Fruit fly (Drosophila melanogaster): ENCODE data around the gene CG34437.
A peak's percentile ranks its signal among the peaks of the same experiment; 100 is the strongest.

Gene CG34437

DNA sequence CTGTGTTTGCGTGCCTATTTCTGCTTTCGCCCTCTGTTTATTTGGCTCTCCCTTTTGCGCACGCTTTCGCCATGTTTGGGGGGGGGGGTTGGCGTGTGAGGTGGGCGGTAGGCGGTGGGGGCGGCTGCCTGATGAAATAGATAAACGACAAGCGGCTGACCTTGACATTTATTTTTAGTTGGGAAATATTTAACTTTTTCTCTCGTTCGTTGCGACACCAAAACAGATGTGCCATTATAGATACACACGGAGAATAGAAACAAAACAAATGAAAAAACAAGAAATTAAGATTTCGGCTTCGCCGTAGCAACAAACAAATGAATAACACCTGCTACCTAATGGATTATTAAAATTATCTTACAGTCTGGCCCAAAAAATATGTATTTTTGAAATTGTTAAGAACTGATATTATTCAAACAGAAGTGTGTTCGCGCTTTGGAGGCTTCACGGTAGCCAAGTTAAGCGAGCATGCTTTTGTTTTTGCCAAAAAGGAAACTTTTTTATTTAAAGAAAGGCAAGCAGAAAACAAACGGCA lies 48.7 kb downstream of the CG34437 start:
- peak; percentile 20 for TF ChIP-seq psq (GFP tag; optimal IDR thresholded peaks at IDR 0.05)
- TF ChIP-seq foxo (GFP tag; optimal IDR thresholded peaks at IDR 0.05), result peak in 1 of 2 experiments; percentile 12
- no peak for TF ChIP-seq Mio (GFP tag; optimal IDR thresholded peaks at IDR 0.05)
- peak; percentile 33 for TF ChIP-seq sv (GFP tag; optimal IDR thresholded peaks at IDR 0.05)
- no peak for TF ChIP-seq Sp1 (GFP tag; optimal IDR thresholded peaks at IDR 0.05)
- peak; percentile 15 for TF ChIP-seq rgr (GFP tag; optimal IDR thresholded peaks at IDR 0.05)

dm6 chr3R:28332674-28333421 lies 49.3 kb downstream of the CG34437 start:
- TF ChIP-seq Rel (GFP tag; optimal IDR thresholded peaks at IDR 0.05) (no peak), Rel (tag; optimal IDR thresholded peaks at IDR 0.05) (peak; percentile 12), psq (GFP tag; optimal IDR thresholded peaks at IDR 0.05) (peak; percentile 40), dl (GFP tag; optimal IDR thresholded peaks at IDR 0.05; ENCODE audit: insufficient read depth in 1 of 2, partially characterized antibody in 2 of 2) (no peak), usp (GFP tag; optimal IDR thresholded peaks at IDR 0.05) (no peak)

Data from whole organism, wandering third instar larva.